Fruit fly (Drosophila melanogaster) whole organism, embryonic: ENCODE data around the gene CG32432.

Experiments
- Aef1 ChIP-seq: fragments of 200-800 bp; sonication (Bioruptor generic); IDR thresholded peaks from 3 replicates; pipeline ENCODE4 v1.3.6; 2022; ENCODE audit warnings: missing biosample characterization, missing genetic modification characterization
- B-H2 ChIP-seq: fragments of 200-800 bp; sonication (Bioruptor generic); optimal IDR thresholded peaks from 2 replicates; lab custom pipeline; 2018; ENCODE audit warnings: missing biosample characterization, mild to moderate bottlenecking, missing genetic modification characterization
- CG11398 ChIP-seq: fragments of 200-800 bp; sonication (Bioruptor generic); optimal IDR thresholded peaks from 2 replicates; lab custom pipeline; 2016; ENCODE audit warnings: missing biosample characterization, missing genetic modification characterization
- CG11456 ChIP-seq: fragments of 200-800 bp; sonication (Bioruptor generic); IDR thresholded peaks from 3 replicates; pipeline ENCODE4 v1.3.6; 2022; ENCODE audit warnings: missing biosample characterization, missing genetic modification characterization
- CG11504 ChIP-seq: fragments of 200-800 bp; sonication (Bioruptor generic); optimal IDR thresholded peaks from 3 replicates; lab custom pipeline; 2019; ENCODE audit warnings: missing biosample characterization, mild to moderate bottlenecking, missing genetic modification characterization, moderate library complexity
- CG13894 ChIP-seq: fragments of 200-800 bp; sonication (Bioruptor generic); optimal IDR thresholded peaks from 3 replicates; lab custom pipeline; 2018; ENCODE audit warnings: missing biosample characterization, mild to moderate bottlenecking, missing genetic modification characterization, moderate library complexity
- CG14965 ChIP-seq: fragments of 200-800 bp; sonication (Bioruptor generic); optimal IDR thresholded peaks from 2 replicates; lab custom pipeline; 2016; ENCODE audit warnings: missing biosample characterization, missing genetic modification characterization, borderline replicate concordance
- CG16779 ChIP-seq: fragments of 200-800 bp; sonication (Bioruptor generic); IDR thresholded peaks from 2 replicates; pipeline ENCODE4 v1.3.6; 2022; ENCODE audit warnings: missing biosample characterization, missing genetic modification characterization
- CG17612 ChIP-seq: fragments of 200-800 bp; sonication (Bioruptor generic); IDR thresholded peaks from 2 replicates; pipeline ENCODE4 v1.3.6; 2022; ENCODE audit warnings: missing biosample characterization, missing genetic modification characterization
- CG18262 ChIP-seq: fragments of 200-800 bp; optimal IDR thresholded peaks from 3 replicates; lab custom pipeline; 2019; ENCODE audit warnings: missing biosample characterization, mild to moderate bottlenecking, missing genetic modification characterization, moderate library complexity
- CG2199 ChIP-seq: fragments of 200-800 bp; sonication (Bioruptor generic); IDR thresholded peaks from 3 replicates; pipeline ENCODE4 v1.3.6; 2022; ENCODE audit warnings: missing biosample characterization, missing genetic modification characterization
- CG32772 ChIP-seq: fragments of 200-800 bp; sonication (Bioruptor generic); IDR thresholded peaks from 2 replicates; pipeline ENCODE4 v1.3.6; 2022; ENCODE audit warnings: missing biosample characterization, missing genetic modification characterization
- CG33213 ChIP-seq: fragments of 200-800 bp; sonication (Bioruptor generic); optimal IDR thresholded peaks from 3 replicates; lab custom pipeline; 2016; ENCODE audit warnings: missing biosample characterization, missing genetic modification characterization
- CG3407 ChIP-seq: fragments of 200-800 bp; sonication (Bioruptor generic); optimal IDR thresholded peaks from 2 replicates; lab custom pipeline; 2018; ENCODE audit warnings: missing biosample characterization, mild to moderate bottlenecking, missing genetic modification characterization
- CG6654 ChIP-seq: fragments of 200-800 bp; sonication (Bioruptor generic); optimal IDR thresholded peaks from 2 replicates; lab custom pipeline; 2017; ENCODE audit warnings: missing biosample characterization, mild to moderate bottlenecking, missing genetic modification characterization
- CG7372 ChIP-seq: fragments of 200-800 bp; sonication (Bioruptor generic); IDR thresholded peaks from 2 replicates; pipeline ENCODE4 v1.3.6; 2022; ENCODE audit warnings: missing biosample characterization, missing genetic modification characterization
- CG8359 ChIP-seq: fragments of 200-800 bp; sonication (Bioruptor generic); optimal IDR thresholded peaks from 2 replicates; lab custom pipeline; 2017; ENCODE audit warnings: missing biosample characterization, mild to moderate bottlenecking, missing genetic modification characterization, borderline replicate concordance
- CG9876 ChIP-seq: fragments of 200-800 bp; sonication (Bioruptor generic); optimal IDR thresholded peaks from 2 replicates; lab custom pipeline; 2016; ENCODE audit warnings: missing biosample characterization, missing genetic modification characterization
- Drgx ChIP-seq: fragments of 200-800 bp; sonication (Bioruptor generic); IDR thresholded peaks from 2 replicates; pipeline ENCODE4 v1.3.6; 2022; ENCODE audit warnings: missing biosample characterization, missing genetic modification characterization
- Ets65A ChIP-seq: fragments of 200-800 bp; sonication (Bioruptor generic); peaks from one replicate; lab custom pipeline; 2016; ENCODE audit warnings: missing biosample characterization, missing genetic modification characterization
- HLH3B ChIP-seq: fragments of 200-800 bp; sonication (Bioruptor generic); IDR thresholded peaks from 2 replicates; pipeline ENCODE4 v1.3.6; 2022; ENCODE audit warnings: missing biosample characterization, missing genetic modification characterization
- Hey ChIP-seq: fragments of 200-800 bp; sonication (Bioruptor generic); optimal IDR thresholded peaks from 3 replicates; lab custom pipeline; 2018; ENCODE audit warnings: missing biosample characterization, mild to moderate bottlenecking, missing genetic modification characterization
- Hr51 ChIP-seq, 2 experiments: fragments of 200-800 bp; sonication (Bioruptor generic); optimal IDR thresholded peaks; 2 replicates in 1 of 2; 3 replicates in 1 of 2; lab custom pipeline; 2016 to 2018; ENCODE audit warnings: missing biosample characterization in 2 of 2, missing genetic modification characterization in 2 of 2, mild to moderate bottlenecking in 1 of 2, moderate library complexity in 1 of 2
- Jarid2 ChIP-seq: fragments of 200-800 bp; sonication (Bioruptor generic); optimal IDR thresholded peaks from 3 replicates; lab custom pipeline; 2017; ENCODE audit warnings: mild to moderate bottlenecking, missing biosample characterization, missing genetic modification reagents, missing genetic modification characterization
- Mrtf ChIP-seq: fragments of 200-800 bp; sonication (Bioruptor generic); IDR thresholded peaks from 3 replicates; pipeline ENCODE4 v1.3.6; 2022; ENCODE audit warnings: missing biosample characterization, missing genetic modification characterization
- Myb ChIP-seq: fragments of 200-800 bp; sonication (Bioruptor generic); optimal IDR thresholded peaks from 2 replicates; lab custom pipeline; 2016; ENCODE audit warnings: missing biosample characterization, missing genetic modification characterization
- Nf-YA ChIP-seq: fragments of 200-800 bp; sonication (Bioruptor generic); IDR thresholded peaks from 2 replicates; pipeline ENCODE4 v1.3.6; 2022; ENCODE audit warnings: missing biosample characterization, missing genetic modification characterization
- Spps ChIP-seq: fragments of 200-800 bp; sonication (Bioruptor generic); optimal IDR thresholded peaks from 2 replicates; lab custom pipeline; 2018; ENCODE audit warnings: missing biosample characterization, mild to moderate bottlenecking, missing genetic modification characterization
- chif ChIP-seq, 2 experiments: fragments of 200-800 bp; sonication (Bioruptor generic); optimal IDR thresholded peaks; 3 replicates each; lab custom pipeline; 2016; ENCODE audit warnings: missing biosample characterization in 2 of 2, missing genetic modification characterization in 2 of 2
- corto ChIP-seq: fragments of 200-800 bp; sonication (Bioruptor generic); optimal IDR thresholded peaks from 2 replicates; lab custom pipeline; 2016; ENCODE audit warnings: missing biosample characterization, mild to moderate bottlenecking, missing genetic modification characterization, moderate library complexity
- ewg ChIP-seq: fragments of 200-800 bp; sonication (Bioruptor generic); optimal IDR thresholded peaks from 3 replicates; lab custom pipeline; 2017; ENCODE audit warnings: mild to moderate bottlenecking, missing biosample characterization, missing genetic modification reagents, missing genetic modification characterization
- gem ChIP-seq: fragments of 200-800 bp; sonication (Bioruptor generic); optimal IDR thresholded peaks from 2 replicates; lab custom pipeline; 2019; ENCODE audit warnings: missing biosample characterization, mild to moderate bottlenecking, missing genetic modification characterization, moderate library complexity
- gro ChIP-seq: fragments of 200-800 bp; sonication (Bioruptor generic); optimal IDR thresholded peaks from 2 replicates; lab custom pipeline; 2016; ENCODE audit warnings: missing biosample characterization, missing genetic modification characterization
- h ChIP-seq: fragments of >200 bp; optimal IDR thresholded peaks from 2 replicates; lab custom pipeline; 2017
- kah ChIP-seq: fragments of 200-800 bp; sonication (Bioruptor generic); optimal IDR thresholded peaks from 2 replicates; lab custom pipeline; 2018; ENCODE audit warnings: missing biosample characterization, mild to moderate bottlenecking, missing genetic modification characterization
- nom ChIP-seq: fragments of 200-800 bp; sonication (Bioruptor generic); optimal IDR thresholded peaks from 2 replicates; lab custom pipeline; 2017; ENCODE audit warnings: missing biosample characterization, missing genetic modification characterization, mild to moderate bottlenecking, moderate library complexity, missing genetic modification reagents
- org-1 ChIP-seq: fragments of 200-800 bp; sonication (Bioruptor generic); optimal IDR thresholded peaks from 2 replicates; lab custom pipeline; 2017; ENCODE audit warnings: missing biosample characterization, missing genetic modification characterization
- prd ChIP-seq, 3 experiments: fragments of >200 bp in 2 of 3; fragments of 200-800 bp in 1 of 3; sonication (Bioruptor generic) in 1 of 3; optimal IDR thresholded peaks in 2 of 3; IDR thresholded peaks in 1 of 3; 2 replicates in 2 of 3; 3 replicates in 1 of 3; pipeline versions ENCODE4 v1.3.6 to Lab custom; 2017 to 2022; ENCODE audit warnings: missing biosample characterization in 1 of 3, missing genetic modification characterization in 1 of 3
- scrt ChIP-seq: fragments of 200-800 bp; sonication (Bioruptor generic); optimal IDR thresholded peaks from 2 replicates; lab custom pipeline; 2018; ENCODE audit warnings: missing biosample characterization, mild to moderate bottlenecking, missing genetic modification characterization, moderate library complexity
- sug ChIP-seq: fragments of 200-800 bp; optimal IDR thresholded peaks from 2 replicates; lab custom pipeline; 2019; ENCODE audit warnings: missing biosample characterization, mild to moderate bottlenecking, missing genetic modification characterization, moderate library complexity
- tna ChIP-seq: fragments of 200-800 bp; sonication (Bioruptor generic); IDR thresholded peaks from 2 replicates; pipeline ENCODE4 v1.3.6; 2022; ENCODE audit warnings: missing biosample characterization, missing genetic modification characterization; ENCODE audit not compliant: partially characterized antibody
- tup ChIP-seq: fragments of 200-800 bp; sonication (Bioruptor generic); optimal IDR thresholded peaks from 2 replicates; lab custom pipeline; 2016; ENCODE audit warnings: missing biosample characterization, mild to moderate bottlenecking, missing genetic modification characterization, moderate library complexity
- twi ChIP-seq: fragments of 200-800 bp; optimal IDR thresholded peaks from 2 replicates; lab custom pipeline; 2019; ENCODE audit warnings: missing biosample characterization, mild to moderate bottlenecking, missing genetic modification characterization, moderate library complexity
- wek ChIP-seq: fragments of 200-800 bp; sonication (Bioruptor generic); optimal IDR thresholded peaks from 3 replicates; lab custom pipeline; 2018; ENCODE audit warnings: missing biosample characterization, mild to moderate bottlenecking, missing genetic modification characterization, moderate library complexity
- zen2 ChIP-seq: fragments of 200-800 bp; sonication (Bioruptor generic); IDR thresholded peaks from 3 replicates; pipeline ENCODE4 v1.3.6; 2022; ENCODE audit warnings: missing biosample characterization, missing genetic modification characterization; ENCODE audit not compliant: partially characterized antibody

Gene CG32432

dm6 chr3L:20885172-20885571, at the start of gene CG32432:
TSS of gene CG32432 (minus strand) at chr3L:20885188.
- TF ChIP-seq Hey (tag; lab: Kevin White, UChicago) (no peak), Jarid2 (GFP tag; lab: Kevin White, UChicago) (peak; percentile 15), scrt (GFP tag; lab: Kevin White, UChicago) (peak; percentile 90), gro (GFP tag; lab: Kevin White, UChicago) (no peak), CG8359 (GFP tag; lab: Kevin White, UChicago) (no peak), ewg (GFP tag; lab: Kevin White, UChicago) (peak; percentile 66), CG7372 (0 out of 2 replicates have a peak, but pooled peaks have one; percentile 7), B-H2 (GFP tag; lab: Kevin White, UChicago) (no peak), zen2 (GFP tag; lab: Robert Waterston, UW) (0 out of 3 replicates have a peak, but pooled peaks have one; percentile 9), tna (GFP tag; lab: Robert Waterston, UW) (no peak), Spps (no peak), CG9876 (GFP tag; lab: Kevin White, UChicago) (no peak)

dm6 chr3L:20933706-20934105, 48.7 kb upstream of the CG32432 start:
- TF ChIP-seq CG2199 (GFP tag; lab: Robert Waterston, UW) (peak; percentile 18; the same call in 1 of the 3 replicates), CG6654 (GFP tag; lab: Kevin White, UChicago) (no peak), CG11504 (tag; lab: Kevin White, UChicago) (peak; percentile 95), HLH3B (GFP tag; lab: Robert Waterston, UW) (0 out of 2 replicates have a peak, but pooled peaks have one; percentile 13), CG16779 (GFP tag; lab: Robert Waterston, UW) (no peak), CG13894 (tag; lab: Kevin White, UChicago) (no peak), Ets65A (GFP tag; lab: Kevin White, UChicago) (peak; percentile 46), CG17612 (GFP tag; lab: Robert Waterston, UW) (no peak), Hr51 (GFP tag; optimal IDR thresholded peaks at IDR 0.05; lab: Kevin White, UChicago) (no peak), CG32772 (GFP tag; lab: Robert Waterston, UW) (peak; percentile 16; the same call in 1 of the 2 replicates), Drgx (GFP tag; lab: Robert Waterston, UW) (peak; percentile 42), corto (GFP tag; lab: Kevin White, UChicago) (peak; percentile 8), nom (peak; percentile 12), Mrtf (GFP tag; lab: Robert Waterston, UW) (0 out of 3 replicates have a peak, but pooled peaks have one; percentile 7)

- no peak for TF ChIP-seq prd (optimal IDR thresholded peaks at IDR 0.05; lab: Kevin White, UChicago)
- TF ChIP-seq prd (GFP tag; IDR thresholded peaks at IDR 0.05; lab: Robert Waterston, UW): no peak
- no peak for TF ChIP-seq CG11398 (GFP tag; lab: Kevin White, UChicago)
- peak; percentile 27 for TF ChIP-seq Ets65A (GFP tag; lab: Kevin White, UChicago)
- TF ChIP-seq Myb (GFP tag; lab: Kevin White, UChicago): no peak
- peak; percentile 61 for TF ChIP-seq kah
- peak; percentile 91 for TF ChIP-seq twi (tag; lab: Kevin White, UChicago)
Observed at dm6 chr3L:20932556-20932955, 47.6 kb upstream of the CG32432 start.

- no peak for TF ChIP-seq B-H2 (GFP tag; lab: Kevin White, UChicago)
- TF ChIP-seq CG18262 (tag; lab: Kevin White, UChicago): peak; percentile 27
- TF ChIP-seq Aef1 (GFP tag; lab: Robert Waterston, UW): no peak
- no peak for TF ChIP-seq CG11456 (GFP tag; lab: Robert Waterston, UW)
- TF ChIP-seq CG3407 (GFP tag; lab: Kevin White, UChicago): no peak
- TF ChIP-seq CG14965: no peak
- TF ChIP-seq sug (tag; lab: Kevin White, UChicago): no peak
- peak; percentile 23 for TF ChIP-seq gem (tag; lab: Kevin White, UChicago)
- no peak for TF ChIP-seq CG8359 (GFP tag; lab: Kevin White, UChicago)
- no peak for TF ChIP-seq wek (GFP tag; lab: Kevin White, UChicago)
- no peak for TF ChIP-seq org-1 (GFP tag; lab: Kevin White, UChicago)
- TF ChIP-seq CG33213 (GFP tag; lab: Kevin White, UChicago): no peak
- TF ChIP-seq chif (GFP tag; optimal IDR thresholded peaks at IDR 0.05; lab: Kevin White, UChicago): no peak
- no peak for TF ChIP-seq CG13894 (tag; lab: Kevin White, UChicago)
- no peak for TF ChIP-seq Nf-YA
- TF ChIP-seq h: no peak
- no peak for TF ChIP-seq tup (GFP tag; lab: Kevin White, UChicago)
Observed at dm6 chr3L:20931510-20931909, 46.5 kb upstream of the CG32432 start.
